2 fruit fly cellular contexts compared by ENCODE assay signal in the genomic region with DNA sequence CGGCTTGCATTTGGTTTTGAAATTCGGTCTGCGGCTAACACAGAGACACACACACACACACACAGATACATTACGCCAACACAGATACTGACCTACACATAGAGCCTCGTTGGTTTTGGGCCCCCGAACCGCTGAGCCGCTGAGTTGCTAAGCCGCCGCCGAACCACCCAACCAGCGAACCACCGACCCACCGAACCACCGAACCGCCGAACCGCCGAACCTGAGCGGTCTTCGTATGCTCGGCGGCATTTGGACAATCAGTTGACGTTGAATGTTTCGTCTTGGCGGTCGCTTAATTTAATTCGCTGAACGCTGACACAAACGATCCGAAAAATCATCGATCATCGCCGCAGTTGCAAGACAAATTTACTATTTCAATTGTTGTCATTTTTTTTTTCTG.
TF ChIP-seq lines count a peak whose summit lies in the region.

Gene drd, plus strand, starts transcription at position 258 of the 400 bp plus-strand sequence.

- no peak for TF ChIP-seq CTCF in whole organism, embryonic (GFP tag; optimal IDR thresholded peaks at IDR 0.05; lab: Kevin White, UChicago)

TF ChIP-seq in whole organism, adult, 20 proteins besides CTCF, POLR2A, EP300 and RAD21:
- TF ChIP-seq tj (GFP tag; optimal IDR thresholded peaks at IDR 0.05; lab: Kevin White, UChicago) (peak; percentile 50), CG14711 (tag; optimal IDR thresholded peaks at IDR 0.05; lab: Kevin White, UChicago) (no peak)

TF ChIP-seq in whole organism, embryonic, 481 proteins besides CTCF, POLR2A, EP300 and RAD21:
- no peak for TF ChIP-seq grau (tag; optimal IDR thresholded peaks at IDR 0.05; lab: Kevin White, UChicago)
- TF ChIP-seq pb (GFP tag; optimal IDR thresholded peaks at IDR 0.05; lab: Kevin White, UChicago), result no peak
- no peak for TF ChIP-seq Atf-2 (GFP tag; optimal IDR thresholded peaks at IDR 0.05; lab: Kevin White, UChicago)
- TF ChIP-seq Med (GFP tag; lab: Kevin White, UChicago), result peak; percentile 71
- TF ChIP-seq CG15514 (GFP tag; optimal IDR thresholded peaks at IDR 0.05; lab: Kevin White, UChicago), result peak; percentile 13
- no peak for TF ChIP-seq gt (GFP tag; IDR thresholded peaks at IDR 0.05; lab: Robert Waterston, UW)
- peak; percentile 79 for TF ChIP-seq CG5180 (GFP tag; optimal IDR thresholded peaks at IDR 0.05; lab: Kevin White, UChicago)
- no peak for TF ChIP-seq CG31388 (GFP tag; optimal IDR thresholded peaks at IDR 0.05; lab: Kevin White, UChicago)
- no peak for TF ChIP-seq pfk (GFP tag; optimal IDR thresholded peaks at IDR 0.05; lab: Kevin White, UChicago)
- TF ChIP-seq chinmo (GFP tag; IDR thresholded peaks at IDR 0.05; lab: Robert Waterston, UW; ENCODE audit: partially characterized antibody), result 0 out of 4 replicates have a peak, but pooled peaks have one; percentile 62
- TF ChIP-seq insv (GFP tag; optimal IDR thresholded peaks at IDR 0.05; lab: Kevin White, UChicago), result no peak
- no peak for TF ChIP-seq gfzf (GFP tag; optimal IDR thresholded peaks at IDR 0.05; lab: Kevin White, UChicago)
- TF ChIP-seq so (GFP tag; IDR thresholded peaks at IDR 0.05; lab: Robert Waterston, UW), result no peak
- no peak for TF ChIP-seq ci (GFP tag; IDR thresholded peaks at IDR 0.05; lab: Robert Waterston, UW)
- no peak for TF ChIP-seq Bgb (GFP tag; IDR thresholded peaks at IDR 0.05; lab: Robert Waterston, UW; ENCODE audit: partially characterized antibody)
- peak; percentile 42 for TF ChIP-seq cg (GFP tag; optimal IDR thresholded peaks at IDR 0.05; lab: Kevin White, UChicago)
- no peak for TF ChIP-seq run (tag; optimal IDR thresholded peaks at IDR 0.05; lab: Kevin White, UChicago)
- no peak for TF ChIP-seq abd-A (tag; optimal IDR thresholded peaks at IDR 0.05; lab: Kevin White, UChicago)
- TF ChIP-seq Opbp (GFP tag; IDR thresholded peaks at IDR 0.05; lab: Robert Waterston, UW; ENCODE audit: partially characterized antibody), result no peak
- TF ChIP-seq CG10979 (tag; optimal IDR thresholded peaks at IDR 0.05; lab: Kevin White, UChicago), result no peak
- TF ChIP-seq her (GFP tag; optimal IDR thresholded peaks at IDR 0.05; lab: Kevin White, UChicago), result no peak
- TF ChIP-seq ap (GFP tag; IDR thresholded peaks at IDR 0.05; lab: Robert Waterston, UW), result no peak
- TF ChIP-seq CG13894 (tag; optimal IDR thresholded peaks at IDR 0.05; lab: Kevin White, UChicago), result peak; percentile 13
- TF ChIP-seq wor (GFP tag; IDR thresholded peaks at IDR 0.05; lab: Robert Waterston, UW), result no peak
- TF ChIP-seq sr (GFP tag; IDR thresholded peaks at IDR 0.05; lab: Robert Waterston, UW), result 0 out of 3 replicates have a peak, but pooled peaks have one; percentile 8
- no peak for TF ChIP-seq CG8388 (GFP tag; optimal IDR thresholded peaks at IDR 0.05; lab: Kevin White, UChicago)
- no peak for TF ChIP-seq ara (GFP tag; IDR thresholded peaks at IDR 0.05; lab: Robert Waterston, UW)
- no peak for TF ChIP-seq CG7928 (GFP tag; optimal IDR thresholded peaks at IDR 0.05; lab: Kevin White, UChicago)
- no peak for TF ChIP-seq psq (GFP tag; optimal IDR thresholded peaks at IDR 0.05; lab: Kevin White, UChicago)
- TF ChIP-seq Deaf1 (tag; optimal IDR thresholded peaks at IDR 0.05; lab: Kevin White, UChicago), result peak; percentile 89
- no peak for TF ChIP-seq toy (GFP tag; IDR thresholded peaks at IDR 0.05; lab: Robert Waterston, UW)
- TF ChIP-seq CG14050 (GFP tag; IDR thresholded peaks at IDR 0.05; lab: Robert Waterston, UW), result peak; percentile 40; the same call in 1 of the 3 replicates
- TF ChIP-seq sisA (GFP tag; IDR thresholded peaks at IDR 0.05; lab: Robert Waterston, UW), result no peak
- TF ChIP-seq Dfd (GFP tag; optimal IDR thresholded peaks at IDR 0.05; lab: Kevin White, UChicago), result no peak
- no peak for TF ChIP-seq CG6654 (GFP tag; optimal IDR thresholded peaks at IDR 0.05; lab: Kevin White, UChicago)
- TF ChIP-seq stwl (tag; optimal IDR thresholded peaks at IDR 0.05; lab: Kevin White, UChicago), result no peak
- TF ChIP-seq zen2 (GFP tag; IDR thresholded peaks at IDR 0.05; lab: Robert Waterston, UW; ENCODE audit: partially characterized antibody), result no peak
- TF ChIP-seq CG10321 (GFP tag; IDR thresholded peaks at IDR 0.05; lab: Robert Waterston, UW), result no peak
- no peak for TF ChIP-seq MESR4 (GFP tag; optimal IDR thresholded peaks at IDR 0.05; lab: Kevin White, UChicago)
- TF ChIP-seq CG32772 (GFP tag; IDR thresholded peaks at IDR 0.05; lab: Robert Waterston, UW), result no peak
TF ChIP-seq in whole organism, embryonic: peak in this region for 9.
